Worm (Caenorhabditis elegans): ENCODE measurements around the gene B0238.12.

- no peak for TF ChIP-seq ama-1 (optimal IDR thresholded peaks at IDR 0.05)
- no peak for TF ChIP-seq flt-1 (GFP tag; IDR thresholded peaks at IDR 0.05)
- no peak for TF ChIP-seq tbx-37 (GFP tag; conservative IDR thresholded peaks at IDR 0.05)
- no peak for TF ChIP-seq tbx-11 (GFP tag; IDR thresholded peaks at IDR 0.05)
- no peak for TF ChIP-seq B0310.2 (tag; optimal IDR thresholded peaks at IDR 0.05)
- no peak for TF ChIP-seq hmbx-1 (tag; optimal IDR thresholded peaks at IDR 0.05)
- TF ChIP-seq scrt-1 (GFP tag; IDR thresholded peaks at IDR 0.05): no peak
- no peak for TF ChIP-seq sea-1 (GFP tag; conservative IDR thresholded peaks at IDR 0.05)
- no peak for TF ChIP-seq tra-4 (tag; optimal IDR thresholded peaks at IDR 0.05)
These were observed 46.0 kb downstream of the B0238.12 start, which contains the start of gene C10G8.4 for ce11 chrV:5311635-5312034.

Measured in whole organism, early embryonic.